Worm (Caenorhabditis elegans) whole organism, early embryonic: ENCODE measurements around the gene nlp-60.

Experiments
- ama-1 ChIP-seq: fragments of 150-350 bp; optimal IDR thresholded peaks from 2 replicates; lab custom pipeline; 2014
- ceh-13 ChIP-seq: fragments of 200-800 bp; sonication (Bioruptor generic); optimal IDR thresholded peaks from 2 replicates; lab custom pipeline; 2018; ENCODE audit warnings: mild to moderate bottlenecking, missing genetic modification characterization, missing compliant biosample characterization
- ceh-36 ChIP-seq: sonication (generic microtip); optimal IDR thresholded peaks from 2 replicates; lab custom pipeline; 2016; ENCODE audit warnings: missing genetic modification characterization, inconsistent platforms, missing compliant biosample characterization

ce11 chrIV:8653592-8653991, 25.5 kb downstream of the nlp-60 start, which contains the start of gene C49C8.5:
- TF ChIP-seq ceh-36 (tag; lab: Kevin White, UChicago) (no peak), ceh-13 (GFP tag; lab: Kevin White, UChicago) (no peak), ama-1 (no peak)
